Worm (Caenorhabditis elegans) whole organism, L4 larva: Measurements from ENCODE around the gene arl-6.
"Not testable (repeated sequence)": the region's sequence is repeated elsewhere in the genome, so short reads cannot be mapped to it uniquely, and the experiment has no call there.

Experiments used
- F26F4.8 ChIP-seq: fragments of 200-800 bp; sonication (Bioruptor generic); conservative IDR thresholded peaks from 2 replicates; pipeline ENCODE4 v1.3.6; 2022; ENCODE audit warnings: missing genetic modification characterization, missing compliant biosample characterization
- R02D3.7 ChIP-seq: fragments of 150-350 bp; sonication (generic microtip); optimal IDR thresholded peaks from 3 replicates; lab custom pipeline; 2014; ENCODE audit warnings: missing biosample characterization, missing genetic modification characterization
- aly-2 ChIP-seq: sonication (generic microtip); optimal IDR thresholded peaks from 2 replicates; lab custom pipeline; 2018; ENCODE audit warnings: missing biosample characterization, missing genetic modification characterization
- ceh-20 ChIP-seq: fragments of 200-800 bp; sonication (Bioruptor generic); IDR thresholded peaks from 2 replicates; pipeline ENCODE4 v1.3.6; 2022; ENCODE audit warnings: missing genetic modification reagents, missing genetic modification characterization, missing compliant biosample characterization
- ces-1 ChIP-seq: fragments of 150-350 bp; sonication (generic microtip); optimal IDR thresholded peaks from 4 replicates; lab custom pipeline; 2014; ENCODE audit warnings: missing biosample characterization, missing genetic modification reagents, missing genetic modification characterization
- jun-1 ChIP-seq: fragments of 150-350 bp; optimal IDR thresholded peaks from 2 replicates; lab custom pipeline; 2014; ENCODE audit warnings: missing biosample characterization, missing genetic modification reagents, missing genetic modification characterization
- lin-39 ChIP-seq: fragments of 150-350 bp; optimal IDR thresholded peaks from 2 replicates; lab custom pipeline; 2014; ENCODE audit warnings: missing biosample characterization, missing genetic modification reagents, missing genetic modification characterization
- pha-4 ChIP-seq, 2 experiments: fragments of 150-350 bp in 1 of 2; fragments of 200-800 bp in 1 of 2; sonication (Bioruptor generic) in 1 of 2; IDR thresholded peaks in 1 of 2; optimal IDR thresholded peaks in 1 of 2; 2 replicates each; pipeline versions ENCODE4 v1.3.6 to Lab custom; 2014 to 2022; ENCODE audit warnings: missing genetic modification characterization in 2 of 2, missing genetic modification reagents in 2 of 2, missing biosample characterization in 1 of 2, missing compliant biosample characterization in 1 of 2

DNA sequence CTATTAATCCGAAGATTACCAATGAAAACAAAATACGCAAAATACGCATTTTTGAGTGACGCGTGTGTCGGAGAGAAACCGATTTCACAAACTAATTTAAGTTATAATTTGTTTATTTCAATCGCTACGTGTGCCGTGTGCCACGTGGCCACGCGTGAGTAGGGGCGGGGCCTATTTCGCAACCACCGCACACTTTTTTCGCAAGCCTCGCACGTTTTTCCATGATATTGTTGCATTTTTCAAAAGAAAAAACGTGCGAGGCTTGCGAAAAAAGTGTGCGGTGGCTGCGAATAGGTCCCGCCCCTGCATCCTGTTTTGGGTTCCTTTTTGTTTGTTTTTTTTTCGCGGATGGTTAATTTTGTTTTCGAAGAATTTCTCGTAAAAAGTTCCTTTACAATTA lies 29.5 kb downstream of the arl-6 start, which contains the start of gene enu-3.2:
- TF ChIP-seq jun-1 (tag; lab: Kevin White, UChicago); aly-2; R02D3.7; ces-1 (GFP tag; lab: Kevin White, UChicago); F26F4.8 (GFP tag; lab: Robert Waterston, UW); ceh-20 (GFP tag; lab: Robert Waterston, UW); lin-39 (tag; lab: Kevin White, UChicago); pha-4 (GFP tag; IDR thresholded peaks at IDR 0.05; lab: Robert Waterston, UW); pha-4 (tag; optimal IDR thresholded peaks at IDR 0.05; lab: Kevin White, UChicago): not testable (repeated sequence)
